Worm (Caenorhabditis elegans): ENCODE data around the gene copb-2.

- TF ChIP-seq ztf-11 (tag; optimal IDR thresholded peaks at IDR 0.05) (no peak), elt-1 (tag; optimal IDR thresholded peaks at IDR 0.05) (no peak), ceh-28 (tag; optimal IDR thresholded peaks at IDR 0.05) (no peak), nhr-12 (tag; optimal IDR thresholded peaks at IDR 0.05) (no peak)
Measured at ce11 chrIV:9490320-9490719, 30.8 kb downstream of the copb-2 start, which contains the start of gene sru-6.
